Fruit fly (Drosophila melanogaster) whole organism, wandering third instar larva: ENCODE data around the gene CG10591.

ENCODE experiments used
- Abd-B ChIP-seq: fragments of >200 bp; optimal IDR thresholded peaks from 2 replicates; lab custom pipeline; 2017; ENCODE audit warnings: missing biosample characterization, missing genetic modification characterization
- CG32264 ChIP-seq: fragments of 200-800 bp; sonication (Bioruptor generic); optimal IDR thresholded peaks from 2 replicates; lab custom pipeline; 2016; ENCODE audit warnings: missing biosample characterization, missing genetic modification characterization
- CrebA ChIP-seq: fragments of 200-800 bp; sonication (Bioruptor generic); optimal IDR thresholded peaks from 2 replicates; lab custom pipeline; 2016; ENCODE audit warnings: missing biosample characterization, mild to moderate bottlenecking, missing genetic modification characterization, borderline replicate concordance
- Dfd ChIP-seq: fragments of >200 bp; optimal IDR thresholded peaks from 2 replicates; lab custom pipeline; 2017; ENCODE audit warnings: missing biosample characterization, missing genetic modification characterization
- Dif ChIP-seq: fragments of 200-275, 200-300 bp; sonication (Bioruptor generic); optimal IDR thresholded peaks from 2 replicates; lab custom pipeline; 2018; ENCODE audit warnings: missing biosample characterization, missing genetic modification characterization; ENCODE audit not compliant: partially characterized antibody
- GATAd ChIP-seq: sonication (Bioruptor generic); optimal IDR thresholded peaks from 2 replicates; lab custom pipeline; 2016; ENCODE audit warnings: missing biosample characterization, missing genetic modification characterization
- HLH106 ChIP-seq: fragments of 200-800 bp; optimal IDR thresholded peaks from 3 replicates; lab custom pipeline; 2019; ENCODE audit warnings: missing biosample characterization, mild to moderate bottlenecking, missing genetic modification characterization, moderate library complexity
- Hnf4 ChIP-seq: fragments of 200-800 bp; sonication (Bioruptor generic); optimal IDR thresholded peaks from 2 replicates; lab custom pipeline; 2016; ENCODE audit warnings: missing biosample characterization, mild to moderate bottlenecking, missing genetic modification characterization
- Hr78 ChIP-seq: fragments of >200 bp; optimal IDR thresholded peaks from 2 replicates; lab custom pipeline; 2017; ENCODE audit warnings: missing biosample characterization, missing genetic modification characterization
- Hr83 ChIP-seq: fragments of 200-300 bp; sonication (Bioruptor generic); optimal IDR thresholded peaks from 2 replicates; lab custom pipeline; 2016; ENCODE audit warnings: missing biosample characterization, mild to moderate bottlenecking, missing genetic modification characterization, moderate library complexity; ENCODE audit not compliant: poor library complexity, severe bottlenecking
- Jra ChIP-seq: sonication (Bioruptor generic); optimal IDR thresholded peaks from 2 replicates; lab custom pipeline; 2016; ENCODE audit warnings: missing biosample characterization, missing genetic modification characterization
- Mio ChIP-seq: sonication (Bioruptor generic); optimal IDR thresholded peaks from 2 replicates; lab custom pipeline; 2016; ENCODE audit warnings: missing biosample characterization, missing genetic modification characterization
- OdsH ChIP-seq: fragments of 200-800 bp; sonication (Bioruptor generic); optimal IDR thresholded peaks from 2 replicates; lab custom pipeline; 2016; ENCODE audit warnings: missing biosample characterization, mild to moderate bottlenecking, missing genetic modification characterization
- Rel ChIP-seq, 2 experiments: fragments of 200-800 bp; sonication (Bioruptor generic) in 1 of 2; optimal IDR thresholded peaks; 2 replicates in 1 of 2; 3 replicates in 1 of 2; lab custom pipeline; 2016 to 2019; ENCODE audit warnings: mild to moderate bottlenecking in 2 of 2, missing biosample characterization in 2 of 2, missing genetic modification characterization in 2 of 2, moderate library complexity in 1 of 2
- Sp1 ChIP-seq: fragments of 200-800 bp; sonication (Bioruptor generic); optimal IDR thresholded peaks from 3 replicates; lab custom pipeline; 2019; ENCODE audit warnings: missing biosample characterization, mild to moderate bottlenecking, missing genetic modification characterization, moderate library complexity
- br ChIP-seq: fragments of 200-800 bp; sonication (Bioruptor generic); optimal IDR thresholded peaks from 2 replicates; lab custom pipeline; 2016; ENCODE audit warnings: missing biosample characterization, missing genetic modification characterization
- brk ChIP-seq: fragments of 200-800 bp; sonication (Bioruptor generic); optimal IDR thresholded peaks from 2 replicates; lab custom pipeline; 2016; ENCODE audit warnings: missing biosample characterization, mild to moderate bottlenecking, missing genetic modification characterization
- dl ChIP-seq, 2 experiments: fragments of 175-275, 200-275 bp in 1 of 2; fragments of 200-275 bp in 1 of 2; sonication (Bioruptor generic); optimal IDR thresholded peaks; lab custom pipeline; 2018; ENCODE audit warnings: mild to moderate bottlenecking in 2 of 2, missing biosample characterization in 2 of 2, missing genetic modification characterization in 2 of 2, moderate library complexity in 2 of 2; ENCODE audit not compliant: partially characterized antibody in 2 of 2, insufficient read depth in 1 of 2
- dmrt93B ChIP-seq: fragments of 200-800 bp; sonication (Bioruptor generic); optimal IDR thresholded peaks from 2 replicates; lab custom pipeline; 2018; ENCODE audit warnings: missing biosample characterization, mild to moderate bottlenecking, missing genetic modification characterization
- ey ChIP-seq: fragments of 200-800 bp; sonication (Bioruptor generic); optimal IDR thresholded peaks from 2 replicates; lab custom pipeline; 2016; ENCODE audit warnings: missing biosample characterization, missing genetic modification characterization
- foxo ChIP-seq, 2 experiments: fragments of 200-800 bp; sonication (Bioruptor generic); optimal IDR thresholded peaks; 2 replicates in 1 of 2; 3 replicates in 1 of 2; lab custom pipeline; 2016 to 2017; ENCODE audit warnings: missing biosample characterization in 2 of 2, missing genetic modification characterization in 2 of 2
- fru ChIP-seq: fragments of 200-800 bp; sonication (Bioruptor generic); optimal IDR thresholded peaks from 3 replicates; lab custom pipeline; 2016; ENCODE audit warnings: missing biosample characterization, mild to moderate bottlenecking, missing genetic modification characterization
- h ChIP-seq: fragments of 200-800 bp; sonication (Bioruptor generic); optimal IDR thresholded peaks from 3 replicates; lab custom pipeline; 2016; ENCODE audit warnings: missing biosample characterization, mild to moderate bottlenecking, missing genetic modification characterization
- jim ChIP-seq: fragments of 175-275, 200-325 bp; sonication (Bioruptor generic); optimal IDR thresholded peaks from 2 replicates; lab custom pipeline; 2016; ENCODE audit warnings: missing biosample characterization, mild to moderate bottlenecking, missing genetic modification characterization
- lola ChIP-seq: fragments of >200 bp; optimal IDR thresholded peaks from 2 replicates; lab custom pipeline; 2017; ENCODE audit warnings: missing biosample characterization, missing genetic modification characterization
- pan ChIP-seq: fragments of >200 bp; optimal IDR thresholded peaks from 2 replicates; lab custom pipeline; 2017
- psq ChIP-seq: fragments of 200-800 bp; sonication (Bioruptor generic); optimal IDR thresholded peaks from 3 replicates; lab custom pipeline; 2017; ENCODE audit warnings: missing biosample characterization, mild to moderate bottlenecking, missing genetic modification characterization, moderate library complexity
- sage ChIP-seq: fragments of 200-800 bp; sonication (Bioruptor generic); optimal IDR thresholded peaks from 2 replicates; lab custom pipeline; 2016; ENCODE audit warnings: missing biosample characterization, mild to moderate bottlenecking, missing genetic modification characterization
- usp ChIP-seq: fragments of >200 bp; optimal IDR thresholded peaks from 2 replicates; lab custom pipeline; 2017; ENCODE audit warnings: missing biosample characterization, missing genetic modification characterization
- woc ChIP-seq: sonication (Bioruptor generic); optimal IDR thresholded peaks from 2 replicates; lab custom pipeline; 2016; ENCODE audit warnings: missing biosample characterization, mild to moderate bottlenecking, missing genetic modification characterization

Gene CG10591

DNA sequence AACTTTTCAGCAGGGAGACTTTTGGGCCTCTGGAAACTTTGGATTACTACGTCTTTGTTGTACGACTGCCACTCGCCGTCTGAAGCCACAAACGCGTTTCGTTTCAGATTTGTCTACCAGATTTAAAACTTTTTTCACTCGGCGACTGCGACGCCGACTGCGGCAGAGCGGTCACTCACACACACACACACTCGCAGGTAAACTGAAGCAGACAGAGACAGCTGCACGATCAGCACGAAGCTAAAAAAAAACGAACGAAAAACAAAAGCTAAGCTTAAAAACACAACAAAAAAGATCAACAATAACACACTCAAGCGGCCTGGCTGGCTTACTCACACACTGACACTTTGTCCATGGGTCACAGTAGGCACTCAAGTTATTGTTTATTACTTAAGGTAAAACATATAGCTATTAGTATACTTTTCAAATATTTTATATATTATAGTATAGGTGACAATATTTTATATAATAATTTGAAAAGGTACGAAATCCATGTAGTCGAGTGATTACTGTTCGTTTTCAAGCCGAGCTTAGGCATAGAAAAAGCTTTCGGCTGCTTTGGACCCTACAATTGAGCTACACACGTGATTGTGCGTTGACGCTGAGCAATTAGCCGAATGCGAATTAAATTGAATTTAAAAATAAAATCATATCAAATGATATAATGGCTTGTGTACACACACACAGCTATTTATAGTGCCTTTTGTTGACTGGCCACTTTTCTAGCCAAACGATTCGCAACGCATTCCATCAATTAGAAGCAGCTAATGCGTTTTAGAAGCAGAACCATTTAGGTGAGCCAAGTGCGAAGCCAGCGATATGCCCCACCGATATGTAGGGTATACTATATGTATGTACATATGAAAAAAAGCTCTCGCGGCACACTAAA lies 22.0 kb downstream of the CG10591 start, which contains the start of gene Msr-110 (continued):
- no peak for TF ChIP-seq Abd-B (GFP tag; lab: Kevin White, UChicago)
- TF ChIP-seq Hr83 (GFP tag; lab: Kevin White, UChicago): peak; percentile 93
- peak in 1 of 2 experiments; percentile 29 for TF ChIP-seq dl (GFP tag; optimal IDR thresholded peaks at IDR 0.05; lab: Kevin White, UChicago; ENCODE audit: insufficient read depth in 1 of 2, partially characterized antibody in 2 of 2)
- TF ChIP-seq Dif: peak; percentile 12
- TF ChIP-seq CrebA (GFP tag; lab: Kevin White, UChicago): peak; percentile 96
- no peak for TF ChIP-seq usp (GFP tag; lab: Kevin White, UChicago)
- peak; percentile 89 to 94 for TF ChIP-seq foxo (GFP tag; optimal IDR thresholded peaks at IDR 0.05; lab: Kevin White, UChicago)
- no peak for TF ChIP-seq Mio (GFP tag; lab: Kevin White, UChicago)
- peak; percentile 83 for TF ChIP-seq ey (GFP tag; lab: Kevin White, UChicago)
- TF ChIP-seq Rel (GFP tag; optimal IDR thresholded peaks at IDR 0.05; lab: Kevin White, UChicago): peak; percentile 96
- peak; percentile 79 for TF ChIP-seq Rel (tag; optimal IDR thresholded peaks at IDR 0.05; lab: Kevin White, UChicago)
- peak; percentile 24 for TF ChIP-seq Jra (GFP tag; lab: Kevin White, UChicago)
- TF ChIP-seq br (GFP tag; lab: Kevin White, UChicago): peak; percentile 82

DNA sequence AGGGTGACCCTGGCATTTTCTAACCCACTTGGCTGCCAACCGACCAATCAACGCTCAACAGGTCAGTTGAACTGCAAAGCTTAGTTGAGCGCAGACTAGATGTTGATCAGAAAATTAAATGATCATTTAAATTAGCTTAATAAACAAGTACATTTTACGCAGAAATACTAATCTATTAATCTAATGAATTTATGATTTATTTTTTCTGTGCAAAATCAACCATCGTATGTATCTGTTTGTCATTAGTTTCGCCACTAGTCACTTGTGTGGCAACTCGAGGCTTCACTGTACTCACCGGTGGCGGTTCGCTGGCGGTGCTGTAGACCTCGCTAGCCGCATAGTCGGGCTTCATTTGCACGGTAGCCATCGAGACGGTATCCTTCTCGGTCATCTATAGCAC lies 22.9 kb downstream of the CG10591 start:
- TF ChIP-seq dmrt93B (no peak), jim (GFP tag; lab: Kevin White, UChicago) (no peak), Mio (GFP tag; lab: Kevin White, UChicago) (no peak), Hr78 (GFP tag; lab: Kevin White, UChicago) (no peak)

dm6 chr3L:5575524-5575923 lies 24.0 kb downstream of the CG10591 start:
- no peak for TF ChIP-seq OdsH
- no peak for TF ChIP-seq Rel (GFP tag; optimal IDR thresholded peaks at IDR 0.05; lab: Kevin White, UChicago)
- peak; percentile 82 for TF ChIP-seq Rel (tag; optimal IDR thresholded peaks at IDR 0.05; lab: Kevin White, UChicago)
- TF ChIP-seq, all 38 proteins: peak for 1

dm6 chr3L:5571051-5571450 lies 28.4 kb downstream of the CG10591 start:
- no peak for TF ChIP-seq CG32264 (GFP tag; lab: Kevin White, UChicago)
- TF ChIP-seq br (GFP tag; lab: Kevin White, UChicago): no peak
- TF ChIP-seq dl (GFP tag; optimal IDR thresholded peaks at IDR 0.05; lab: Kevin White, UChicago; ENCODE audit: insufficient read depth in 1 of 2, partially characterized antibody in 2 of 2): no peak
- TF ChIP-seq Sp1 (GFP tag; lab: Kevin White, UChicago): peak; percentile 37
- no peak for TF ChIP-seq CrebA (GFP tag; lab: Kevin White, UChicago)
- no peak for TF ChIP-seq HLH106 (tag; lab: Kevin White, UChicago)
- TF ChIP-seq Hr78 (GFP tag; lab: Kevin White, UChicago): no peak
- TF ChIP-seq sage: no peak
- no peak for TF ChIP-seq lola (GFP tag; lab: Kevin White, UChicago)
- TF ChIP-seq GATAd (GFP tag; lab: Kevin White, UChicago): no peak
- TF ChIP-seq fru (GFP tag; lab: Kevin White, UChicago): no peak
- TF ChIP-seq pan: no peak
- no peak for TF ChIP-seq Hnf4
- peak; percentile 20 for TF ChIP-seq brk (GFP tag; lab: Kevin White, UChicago)
- TF ChIP-seq Hr83 (GFP tag; lab: Kevin White, UChicago): no peak
- peak; percentile 20 for TF ChIP-seq jim (GFP tag; lab: Kevin White, UChicago)
- TF ChIP-seq foxo (GFP tag; optimal IDR thresholded peaks at IDR 0.05; lab: Kevin White, UChicago): no peak
- no peak for TF ChIP-seq woc (GFP tag; lab: Kevin White, UChicago)
- no peak for TF ChIP-seq Dfd (GFP tag; lab: Kevin White, UChicago)
- TF ChIP-seq h: no peak
- peak; percentile 43 for TF ChIP-seq psq (GFP tag; lab: Kevin White, UChicago)
